Worm (Caenorhabditis elegans) whole organism, L3 larva: Measurements from ENCODE around the gene lrr-1.

Experiments
- ama-1 ChIP-seq: fragments of 150-350 bp; optimal IDR thresholded peaks from 2 replicates; lab custom pipeline; 2018
- ceh-16 ChIP-seq: sonication (generic microtip); optimal IDR thresholded peaks from 2 replicates; lab custom pipeline; 2017; ENCODE audit warnings: missing biosample characterization, missing genetic modification characterization
- ceh-28 ChIP-seq: fragments of 150-350 bp; optimal IDR thresholded peaks from 2 replicates; lab custom pipeline; 2014; ENCODE audit warnings: missing biosample characterization, missing genetic modification reagents, missing genetic modification characterization
- egl-27 ChIP-seq: sonication (generic microtip); optimal IDR thresholded peaks from 4 replicates; lab custom pipeline; 2017; ENCODE audit warnings: missing biosample characterization, missing genetic modification reagents, missing genetic modification characterization
- egl-5 ChIP-seq: fragments of 150-350 bp; optimal IDR thresholded peaks from 2 replicates; lab custom pipeline; 2017; ENCODE audit warnings: missing biosample characterization, missing genetic modification reagents, missing genetic modification characterization, inconsistent platforms
- elt-1 ChIP-seq: fragments of 150-350 bp; optimal IDR thresholded peaks from 2 replicates; lab custom pipeline; 2014; ENCODE audit warnings: missing biosample characterization, missing genetic modification characterization
- elt-3 ChIP-seq, 3 experiments: fragments of 150-350 bp in 1 of 3; sonication (generic microtip) in 2 of 3; optimal IDR thresholded peaks; 2 replicates in 2 of 3; 4 replicates in 1 of 3; lab custom pipeline; 2014 to 2017; ENCODE audit warnings: missing biosample characterization in 3 of 3, missing genetic modification characterization in 3 of 3
- eor-1 ChIP-seq, 2 experiments: fragments of 150-350 bp; optimal IDR thresholded peaks; 2 replicates each; lab custom pipeline; 2014 to 2018; ENCODE audit warnings: missing biosample characterization in 2 of 2, missing genetic modification characterization in 2 of 2
- fkh-10 ChIP-seq: sonication (generic microtip); optimal IDR thresholded peaks from 2 replicates; lab custom pipeline; 2017; ENCODE audit warnings: missing biosample characterization, missing genetic modification reagents, missing genetic modification characterization
- fkh-2 ChIP-seq: fragments of 150-350 bp; optimal IDR thresholded peaks from 2 replicates; lab custom pipeline; 2014; ENCODE audit warnings: missing biosample characterization, missing genetic modification reagents, missing genetic modification characterization
- hmg-11 ChIP-seq: sonication (generic microtip); optimal IDR thresholded peaks from 2 replicates; lab custom pipeline; 2016; ENCODE audit warnings: missing genetic modification characterization, missing compliant biosample characterization
- lsy-12 ChIP-seq: sonication (generic microtip); optimal IDR thresholded peaks from 2 replicates; lab custom pipeline; 2016; ENCODE audit warnings: mild to moderate bottlenecking, missing genetic modification characterization, missing compliant biosample characterization
- mml-1 ChIP-seq: fragments of 150-350 bp; sonication (generic microtip); optimal IDR thresholded peaks from 3 replicates; lab custom pipeline; 2014; ENCODE audit warnings: missing biosample characterization, missing genetic modification characterization
- nfya-1 ChIP-seq: sonication (generic microtip); optimal IDR thresholded peaks from 2 replicates; lab custom pipeline; 2017; ENCODE audit warnings: missing genetic modification characterization, mild to moderate bottlenecking, missing compliant biosample characterization, antibody characterized with exemption, moderate library complexity; ENCODE audit not compliant: insufficient read depth
- nhr-23 ChIP-seq: fragments of 150-350 bp; optimal IDR thresholded peaks from 2 replicates; lab custom pipeline; 2014; ENCODE audit warnings: missing biosample characterization, missing genetic modification reagents, missing genetic modification characterization
- nhr-25 ChIP-seq: sonication (generic microtip); optimal IDR thresholded peaks from 2 replicates; lab custom pipeline; 2017; ENCODE audit warnings: missing biosample characterization, missing genetic modification characterization
- nhr-28 ChIP-seq: fragments of 150-350 bp; optimal IDR thresholded peaks from 2 replicates; lab custom pipeline; 2014; ENCODE audit warnings: missing biosample characterization, missing genetic modification characterization
- nhr-43 ChIP-seq: sonication (generic microtip); optimal IDR thresholded peaks from 2 replicates; lab custom pipeline; 2016; ENCODE audit warnings: mild to moderate bottlenecking, missing genetic modification characterization, missing compliant biosample characterization; ENCODE audit not compliant: poor library complexity, severe bottlenecking
- nhr-67 ChIP-seq: fragments of 150-350 bp; optimal IDR thresholded peaks from 2 replicates; lab custom pipeline; 2014; ENCODE audit warnings: missing biosample characterization, missing genetic modification characterization
- pha-4 ChIP-seq: fragments of 150-350 bp; optimal IDR thresholded peaks from 2 replicates; lab custom pipeline; 2014; ENCODE audit warnings: missing biosample characterization, missing genetic modification reagents, missing genetic modification characterization
- pqm-1 ChIP-seq: fragments of 150-350 bp; optimal IDR thresholded peaks from 2 replicates; lab custom pipeline; 2017; ENCODE audit warnings: missing biosample characterization, missing genetic modification characterization, inconsistent platforms
- sea-2 ChIP-seq: fragments of 150-350 bp; sonication (generic microtip); optimal IDR thresholded peaks from 4 replicates; lab custom pipeline; 2014; ENCODE audit warnings: missing biosample characterization, missing genetic modification reagents, missing genetic modification characterization
- snpc-4 ChIP-seq: fragments of 150-350 bp; optimal IDR thresholded peaks from 2 replicates; lab custom pipeline; 2014; ENCODE audit warnings: missing biosample characterization, missing genetic modification characterization
- tbx-2 ChIP-seq: sonication (generic microtip); optimal IDR thresholded peaks from 2 replicates; lab custom pipeline; 2016; ENCODE audit warnings: mild to moderate bottlenecking, missing genetic modification characterization, missing compliant biosample characterization
- unc-39 ChIP-seq: sonication (generic microtip); optimal IDR thresholded peaks from 4 replicates; lab custom pipeline; 2017; ENCODE audit warnings: missing biosample characterization, missing genetic modification characterization
- unc-62 ChIP-seq: fragments of 150-350 bp; sonication (generic microtip); optimal IDR thresholded peaks from 4 replicates; lab custom pipeline; 2014; ENCODE audit warnings: missing biosample characterization, missing genetic modification reagents, missing genetic modification characterization

Gene lrr-1

DNA sequence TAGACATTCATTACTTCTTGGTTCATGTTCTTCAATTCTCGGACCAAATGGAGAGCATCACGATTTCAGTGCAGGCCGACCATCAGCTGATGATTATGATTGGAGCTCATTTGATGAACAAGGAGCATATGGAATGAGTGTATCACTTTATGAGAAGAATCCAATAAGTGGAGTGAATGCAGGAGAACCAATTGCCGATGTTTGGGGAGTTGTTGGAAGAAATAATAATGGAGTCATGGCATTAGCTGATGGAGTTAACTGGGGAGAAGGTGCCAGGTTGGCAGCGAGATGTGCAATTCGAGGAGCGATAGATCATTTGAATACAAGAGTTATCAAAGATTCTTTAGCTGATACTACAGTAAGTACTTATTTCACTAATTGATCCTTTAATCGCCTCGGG is 14.5 kb upstream of the lrr-1 start:
- TF ChIP-seq tbx-2 (tag; lab: Kevin White, UChicago) (no peak), ceh-28 (tag; lab: Kevin White, UChicago) (no peak), ceh-16 (tag; lab: Kevin White, UChicago) (no peak), unc-39 (no peak), mml-1 (no peak), nhr-28 (tag; lab: Kevin White, UChicago) (no peak), snpc-4 (tag; lab: Kevin White, UChicago) (no peak)

DNA sequence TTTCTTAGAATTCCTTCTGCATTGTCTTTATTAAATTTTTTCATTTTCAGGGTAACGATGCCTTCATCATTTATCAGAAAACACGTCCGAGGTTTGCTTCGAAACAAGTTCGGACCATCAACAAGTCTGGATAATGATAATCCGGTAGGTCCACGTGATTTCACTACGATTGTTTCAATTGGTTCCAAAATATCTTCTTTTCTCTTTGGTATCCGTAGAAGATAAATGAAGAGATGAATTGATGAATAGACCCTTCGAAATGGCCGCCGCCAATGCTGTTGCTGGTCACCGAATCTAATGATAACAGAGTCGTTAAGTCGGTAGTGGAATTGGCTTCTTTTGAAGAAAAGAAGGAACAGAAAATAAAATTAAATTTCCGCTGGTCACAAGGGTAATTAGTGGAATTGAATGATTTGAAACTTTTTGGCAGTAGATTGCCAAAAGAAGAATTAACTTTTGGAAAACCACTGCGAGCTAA is 13.7 kb upstream of the lrr-1 start, which contains the start of gene F33G12.6:
Gene F33G12.6 (plus strand): TSS at position 51 of the 478 bp plus-strand sequence.
- TF ChIP-seq egl-5 (tag; lab: Kevin White, UChicago), result peak; percentile 76
- TF ChIP-seq ama-1 (lab: Kevin White, UChicago), result no peak

DNA sequence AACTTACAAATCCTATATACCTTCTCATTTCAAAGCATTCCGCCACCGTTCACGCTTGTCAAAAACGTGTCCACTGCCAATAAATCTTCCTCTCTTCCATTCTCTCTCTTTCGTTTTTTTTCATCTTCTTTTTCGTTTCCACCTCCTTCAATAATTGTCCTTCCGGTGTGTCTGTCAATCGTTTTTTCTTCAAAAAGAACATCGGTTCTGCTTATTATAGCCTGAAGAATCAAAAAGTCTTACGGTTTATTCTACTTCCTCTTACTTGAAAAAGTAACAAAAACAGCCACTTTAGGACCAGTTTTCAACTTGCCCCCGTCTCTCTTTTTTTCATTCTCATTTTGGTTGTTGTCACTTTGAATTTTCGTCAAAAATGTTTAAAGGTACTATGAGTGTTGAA is 13.0 kb upstream of the lrr-1 start:
- TF ChIP-seq unc-62 (GFP tag; lab: Kevin White, UChicago) (peak; percentile 56), nhr-43 (peak; percentile 13), eor-1 (tag; optimal IDR thresholded peaks at IDR 0.05; lab: Kevin White, UChicago) (no peak), nhr-25 (tag; lab: Kevin White, UChicago) (peak; percentile 58), ceh-28 (tag; lab: Kevin White, UChicago) (peak; percentile 5), egl-5 (tag; lab: Kevin White, UChicago) (no peak), sea-2 (GFP tag; lab: Kevin White, UChicago) (no peak), nfya-1 (tag; lab: Kevin White, UChicago) (peak; percentile 17), tbx-2 (tag; lab: Kevin White, UChicago) (no peak), nhr-23 (tag; lab: Kevin White, UChicago) (peak; percentile 48), pqm-1 (tag; lab: Kevin White, UChicago) (no peak), elt-3 (tag; optimal IDR thresholded peaks at IDR 0.05; lab: Kevin White, UChicago) (peak in 1 of 3 experiments; percentile 14)

ce11 chrII:5048185-5048795 is 12.1 kb upstream of the lrr-1 start:
- TF ChIP-seq pha-4 (peak; percentile 53), egl-27 (tag; lab: Kevin White, UChicago) (no peak)
- TF ChIP-seq, all 47 proteins: peak for 1

DNA sequence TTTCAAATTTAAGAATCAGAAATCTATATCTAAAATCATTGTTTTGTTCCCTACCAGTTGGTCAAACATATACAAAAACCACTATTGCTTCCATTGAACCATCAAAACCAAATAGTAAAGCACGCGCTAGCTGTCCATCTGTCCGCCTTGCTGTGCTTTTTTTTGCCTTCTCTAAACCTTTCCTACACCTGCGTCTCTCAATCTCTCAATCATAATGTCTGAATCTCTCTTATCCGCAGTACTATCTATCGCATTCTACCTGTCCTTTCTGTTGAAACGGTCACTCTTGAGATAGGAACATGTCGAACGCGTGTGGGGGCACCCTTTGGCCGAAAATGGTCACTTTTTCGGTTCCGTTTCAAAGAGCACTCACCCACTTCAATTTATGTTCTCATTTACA is 11.0 kb upstream of the lrr-1 start:
- TF ChIP-seq nhr-25 (tag; lab: Kevin White, UChicago) (peak; percentile 37), pha-4 (peak; percentile 37), nhr-23 (tag; lab: Kevin White, UChicago) (peak; percentile 36), sea-2 (GFP tag; lab: Kevin White, UChicago) (no peak), egl-5 (tag; lab: Kevin White, UChicago) (peak; percentile 13), nfya-1 (tag; lab: Kevin White, UChicago) (peak; percentile 4)

- TF ChIP-seq nfya-1 (tag; lab: Kevin White, UChicago) (peak; percentile 4), fkh-10 (GFP tag; lab: Kevin White, UChicago) (peak; percentile 90), hmg-11 (tag; lab: Kevin White, UChicago) (peak; percentile 9), fkh-2 (tag; lab: Kevin White, UChicago) (peak; percentile 84), elt-1 (tag; lab: Kevin White, UChicago) (no peak), nhr-67 (tag; lab: Kevin White, UChicago) (no peak), egl-5 (tag; lab: Kevin White, UChicago) (peak; percentile 3), lsy-12 (tag; lab: Kevin White, UChicago) (no peak), unc-62 (GFP tag; lab: Kevin White, UChicago) (peak; percentile 3), pqm-1 (tag; lab: Kevin White, UChicago) (no peak)
Measured at ce11 chrII:5046209-5047200, 10.3 kb upstream of the lrr-1 start.
